Worm (Caenorhabditis elegans): ENCODE data around the gene K01D12.8.
A peak's percentile ranks its signal among the peaks of the same experiment; 100 is the strongest.

The K01D12.8 gene

ce11 chrV:12404544-12404943 is 2.1 kb downstream of the K01D12.8 start, which contains the start of gene K01D12.9:
TSS of gene K01D12.9 (minus strand) at chrV:12404644.
- TF ChIP-seq attf-5 (GFP tag; optimal IDR thresholded peaks at IDR 0.05) = no peak
- no peak for TF ChIP-seq Y53F4B.3 (GFP tag; IDR thresholded peaks at IDR 0.05)
- no peak for TF ChIP-seq ztf-6 (GFP tag; IDR thresholded peaks at IDR 0.05)
- no peak for TF ChIP-seq F22D6.2 (tag; optimal IDR thresholded peaks at IDR 0.05)
- no peak for TF ChIP-seq nhr-120 (GFP tag; IDR thresholded peaks at IDR 0.05)
- no peak for TF ChIP-seq madf-10 (tag; optimal IDR thresholded peaks at IDR 0.05)

- TF ChIP-seq T07F8.4 (tag; optimal IDR thresholded peaks at IDR 0.05) (no peak), egl-44 (GFP tag; IDR thresholded peaks at IDR 0.05) (no peak), ztf-26 (tag; optimal IDR thresholded peaks at IDR 0.05) (no peak), mel-28 (tag; optimal IDR thresholded peaks at IDR 0.05; ENCODE audit: borderline replicate concordance) (no peak), sea-2 (GFP tag; IDR thresholded peaks at IDR 0.05) (no peak), egrh-3 (GFP tag; IDR thresholded peaks at IDR 0.05) (no peak), rpc-1 (optimal IDR thresholded peaks at IDR 0.05) (no peak), rpc-1 (tag; optimal IDR thresholded peaks at IDR 0.05) (no peak), rec-8 (tag; optimal IDR thresholded peaks at IDR 0.05) (no peak), tbp1 (GFP tag; optimal IDR thresholded peaks at IDR 0.05) (no peak), tlf-1 (GFP tag; optimal IDR thresholded peaks at IDR 0.05) (no peak), die-1 (tag; optimal IDR thresholded peaks at IDR 0.05) (no peak)
Observed at ce11 chrV:12405929-12406328, 3.5 kb downstream of the K01D12.8 start, which contains the start of gene K01D12.10. TSS of gene K01D12.10 (plus strand) at chrV:12406229.

ce11 chrV:12406514-12406913 is 4.1 kb downstream of the K01D12.8 start:
- no peak for TF ChIP-seq nhr-80 (tag; optimal IDR thresholded peaks at IDR 0.05)
- TF ChIP-seq egrh-3 (GFP tag; IDR thresholded peaks at IDR 0.05) = peak; percentile 49
- no peak for TF ChIP-seq Y95B8A.8 (GFP tag; IDR thresholded peaks at IDR 0.05)
- peak; percentile 20 for TF ChIP-seq gei-17 (GFP tag; optimal IDR thresholded peaks at IDR 0.05)

DNA sequence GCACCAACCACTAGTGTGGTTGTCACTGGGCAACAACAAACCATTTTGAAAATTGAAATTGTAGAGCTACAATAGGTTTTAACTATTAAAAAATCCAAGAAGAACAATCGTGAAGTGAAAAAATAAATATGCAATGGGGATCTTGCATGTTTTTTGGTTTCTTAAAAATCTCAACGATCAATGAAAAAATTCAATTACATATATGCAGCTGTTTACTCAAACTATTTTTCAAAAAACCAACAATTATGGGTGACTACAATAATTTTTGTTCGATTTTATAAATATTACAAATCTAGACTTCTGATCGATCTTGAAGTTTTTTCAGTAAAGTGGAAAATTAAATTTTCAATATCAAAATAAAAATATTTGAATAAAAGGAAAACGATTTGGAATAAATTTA is 6.1 kb downstream of the K01D12.8 start, which contains the start of gene cdr-4:
Gene cdr-4 (minus strand): TSS at position 101 of the 400 bp plus-strand sequence.
- TF ChIP-seq B0336.3 (GFP tag; IDR thresholded peaks at IDR 0.05) = no peak
- no peak for TF ChIP-seq ztf-18 (tag; optimal IDR thresholded peaks at IDR 0.05)
- no peak for TF ChIP-seq Y95B8A.8 (GFP tag; IDR thresholded peaks at IDR 0.05)
- no peak for TF ChIP-seq hmg-1.2 (GFP tag; IDR thresholded peaks at IDR 0.05)
- TF ChIP-seq F57C9.4 (tag; optimal IDR thresholded peaks at IDR 0.05) = no peak
- no peak for TF ChIP-seq athp-1 (tag; optimal IDR thresholded peaks at IDR 0.05)
- no peak for TF ChIP-seq lsy-27 (tag; optimal IDR thresholded peaks at IDR 0.05; ENCODE audit: borderline replicate concordance, insufficient read depth)

- TF ChIP-seq unc-130 (GFP tag; optimal IDR thresholded peaks at IDR 0.05) (no peak), B0261.1 (tag; optimal IDR thresholded peaks at IDR 0.05) (no peak), madf-8 (GFP tag; conservative IDR thresholded peaks at IDR 0.05) (no peak), nhr-27 (tag; optimal IDR thresholded peaks at IDR 0.05) (no peak), hmg-1.2 (GFP tag; IDR thresholded peaks at IDR 0.05) (peak; percentile 39; the same call in 1 of the 2 replicates), tbx-9 (tag; optimal IDR thresholded peaks at IDR 0.05; ENCODE audit: borderline replicate concordance) (no peak), tlf-1 (GFP tag; optimal IDR thresholded peaks at IDR 0.05) (no peak), cebp-1 (GFP tag; IDR thresholded peaks at IDR 0.05) (no peak), cebp-1 (tag; optimal IDR thresholded peaks at IDR 0.05) (peak; percentile 83), rcor-1 (GFP tag; IDR thresholded peaks at IDR 0.05) (no peak), lag-1 (GFP tag; IDR thresholded peaks at IDR 0.05) (no peak), rpc-1 (optimal IDR thresholded peaks at IDR 0.05) (no peak), rpc-1 (tag; optimal IDR thresholded peaks at IDR 0.05) (no peak), snpc-1.3 (tag; optimal IDR thresholded peaks at IDR 0.05; ENCODE audit: insufficient read depth) (no peak), F55B11.4 (tag; optimal IDR thresholded peaks at IDR 0.05; ENCODE audit: borderline replicate concordance, insufficient read depth) (no peak), ceh-79 (tag; optimal IDR thresholded peaks at IDR 0.05) (no peak), attf-3 (GFP tag; conservative IDR thresholded peaks at IDR 0.05) (no peak), ztf-26 (tag; optimal IDR thresholded peaks at IDR 0.05) (no peak), nhr-80 (tag; optimal IDR thresholded peaks at IDR 0.05) (peak; percentile 6), F33H1.4 (GFP tag; IDR thresholded peaks at IDR 0.05) (no peak)
Observed at ce11 chrV:12408996-12409395, 6.5 kb downstream of the K01D12.8 start.

All from whole organism, young adult.